Worm (Caenorhabditis elegans): ENCODE data around the gene F59D12.3.

F59D12.3 gene

ce11 chrX:15599925-15600324 lies 50.8 kb downstream of the F59D12.3 start:
- TF ChIP-seq sma-9 (GFP tag; optimal IDR thresholded peaks at IDR 0.05) = peak; percentile 31
- no peak for TF ChIP-seq sma-9 (tag; optimal IDR thresholded peaks at IDR 0.05)
- TF ChIP-seq nhr-129 (tag; optimal IDR thresholded peaks at IDR 0.05) = peak; percentile 56
- TF ChIP-seq dmd-4 (tag; optimal IDR thresholded peaks at IDR 0.05) = no peak

- TF ChIP-seq fos-1 (tag; optimal IDR thresholded peaks at IDR 0.05) = peak; percentile 29
- peak; percentile 48 for TF ChIP-seq crh-2 (tag; optimal IDR thresholded peaks at IDR 0.05)
- no peak for TF ChIP-seq mdl-1 (tag; optimal IDR thresholded peaks at IDR 0.05)
- TF ChIP-seq sma-9 (GFP tag; optimal IDR thresholded peaks at IDR 0.05) = peak; percentile 70
- TF ChIP-seq sma-9 (tag; optimal IDR thresholded peaks at IDR 0.05) = no peak
Measured at ce11 chrX:15598661-15599384, 51.9 kb downstream of the F59D12.3 start.
